Worm (Caenorhabditis elegans) whole organism, young adult: ENCODE measurements around the gene vab-1.

Experiments used
- T07F8.4 ChIP-seq: sonication (generic microtip); optimal IDR thresholded peaks from 2 replicates; lab custom pipeline; 2016; ENCODE audit warnings: mild to moderate bottlenecking, missing genetic modification characterization, moderate library complexity, missing compliant biosample characterization
- him-1 ChIP-seq: sonication (generic microtip); optimal IDR thresholded peaks from 2 replicates; lab custom pipeline; 2016; ENCODE audit warnings: missing genotype, missing genetic modification reagents, missing genetic modification characterization, missing compliant biosample characterization
- hlh-12 ChIP-seq: sonication (generic microtip); optimal IDR thresholded peaks from 2 replicates; lab custom pipeline; 2016; ENCODE audit warnings: missing genetic modification characterization, missing compliant biosample characterization

DNA sequence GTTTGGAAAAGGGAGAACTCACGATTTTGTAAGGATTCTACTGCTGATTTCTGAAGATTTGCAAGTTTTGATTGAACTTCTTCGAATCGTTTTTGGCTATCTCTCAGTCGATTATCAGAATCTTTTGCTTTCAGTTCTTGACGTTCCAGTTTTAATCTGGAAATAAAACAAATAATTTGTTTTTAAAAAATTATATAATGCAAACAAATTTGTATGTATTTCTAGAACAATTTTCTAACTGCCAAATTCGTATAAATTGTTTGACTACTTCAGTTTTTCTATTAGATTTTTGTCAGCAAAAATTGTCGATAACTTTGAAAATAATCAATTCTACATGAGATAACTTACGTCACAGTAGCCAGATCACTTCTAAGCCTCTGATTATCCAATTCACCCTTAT is 59.7 kb downstream of the vab-1 start:
- TF ChIP-seq him-1 (tag; lab: Kevin White, UChicago) (no peak), T07F8.4 (tag; lab: Kevin White, UChicago) (no peak), hlh-12 (tag; lab: Kevin White, UChicago) (no peak)
